Worm (Caenorhabditis elegans): ENCODE results near the gene cyn-11.
A peak's percentile ranks its signal among the peaks of the same experiment; 100 is the strongest.

Gene cyn-11

ce11 chrII:8742006-8742847, 26.1 kb upstream of the cyn-11 start (continued):
- TF ChIP-seq ces-1 (GFP tag; optimal IDR thresholded peaks at IDR 0.05), result no peak
- peak in 1 of 2 experiments; percentile 81 for TF ChIP-seq lin-35 (GFP tag; optimal IDR thresholded peaks at IDR 0.05)
- no peak for TF ChIP-seq jun-1 (tag; optimal IDR thresholded peaks at IDR 0.05)
- TF ChIP-seq mep-1 (tag; optimal IDR thresholded peaks at IDR 0.05), result peak; percentile 79
- peak in 1 of 2 experiments; percentile 10 for TF ChIP-seq efl-1 (optimal IDR thresholded peaks at IDR 0.05)
- TF ChIP-seq efl-1 (GFP tag; optimal IDR thresholded peaks at IDR 0.05 in 1 of 2), result peak in 1 of 2 experiments; percentile 89
- no peak for TF ChIP-seq hlh-4 (tag; optimal IDR thresholded peaks at IDR 0.05)
- no peak for TF ChIP-seq unc-98 (GFP tag; IDR thresholded peaks at IDR 0.05)
- peak; percentile 79 for TF ChIP-seq nhr-47 (tag; optimal IDR thresholded peaks at IDR 0.05)
- peak; percentile 84 for TF ChIP-seq grh-1 (GFP tag; IDR thresholded peaks at IDR 0.05)
- peak; percentile 70 for TF ChIP-seq nhr-11 (tag; optimal IDR thresholded peaks at IDR 0.05)
- TF ChIP-seq aha-1 (tag; optimal IDR thresholded peaks at IDR 0.05), result no peak
- no peak for TF ChIP-seq lin-39 (tag; optimal IDR thresholded peaks at IDR 0.05)

ce11 chrII:8741277-8741676, 25.2 kb upstream of the cyn-11 start:
- TF ChIP-seq hlh-17 (GFP tag; optimal IDR thresholded peaks at IDR 0.05; ENCODE audit: borderline replicate concordance), result no peak
- TF ChIP-seq lin-14 (GFP tag; optimal IDR thresholded peaks at IDR 0.05), result peak; percentile 74
- peak; percentile 73 for TF ChIP-seq snu-23 (GFP tag; optimal IDR thresholded peaks at IDR 0.05)
- TF ChIP-seq lin-35 (GFP tag; optimal IDR thresholded peaks at IDR 0.05), result peak; percentile 4 to 55
- TF ChIP-seq swsn-7 (tag; optimal IDR thresholded peaks at IDR 0.05), result peak; percentile 24
- TF ChIP-seq efl-1 (optimal IDR thresholded peaks at IDR 0.05), result peak in 1 of 2 experiments; percentile 11
- TF ChIP-seq efl-1 (GFP tag; optimal IDR thresholded peaks at IDR 0.05 in 1 of 2), result peak in 1 of 2 experiments; percentile 74
- TF ChIP-seq hpl-2 (GFP tag; optimal IDR thresholded peaks at IDR 0.05), result no peak
- no peak for TF ChIP-seq nhr-28 (tag; optimal IDR thresholded peaks at IDR 0.05)
- TF ChIP-seq dpl-1 (GFP tag; optimal IDR thresholded peaks at IDR 0.05), result peak in 2 of 3 experiments; percentile 8 to 16
- no peak for TF ChIP-seq ama-1 (optimal IDR thresholded peaks at IDR 0.05)
- peak; percentile 79 for TF ChIP-seq nhr-71 (tag; optimal IDR thresholded peaks at IDR 0.05)
- TF ChIP-seq aha-1 (tag; optimal IDR thresholded peaks at IDR 0.05), result no peak
- TF ChIP-seq nhr-20 (tag; optimal IDR thresholded peaks at IDR 0.05), result peak; percentile 81
- peak; percentile 2 for TF ChIP-seq nhr-47 (tag; optimal IDR thresholded peaks at IDR 0.05)
- peak; percentile 72 for TF ChIP-seq nhr-19 (GFP tag; conservative IDR thresholded peaks at IDR 0.05)
- peak; percentile 3 for TF ChIP-seq elt-2 (tag; optimal IDR thresholded peaks at IDR 0.05)
- TF ChIP-seq pag-3 (tag; optimal IDR thresholded peaks at IDR 0.05; ENCODE audit: borderline replicate concordance, insufficient read depth), result no peak
- peak; percentile 75 for TF ChIP-seq rnt-1 (tag; optimal IDR thresholded peaks at IDR 0.05)
- peak; percentile 14 for TF ChIP-seq tbx-2 (tag; optimal IDR thresholded peaks at IDR 0.05)
- peak; percentile 8 for TF ChIP-seq ztf-4 (tag; optimal IDR thresholded peaks at IDR 0.05)
- peak; percentile 78 for TF ChIP-seq nhr-85 (tag)
- no peak for TF ChIP-seq C04F5.9 (tag; optimal IDR thresholded peaks at IDR 0.05)
- no peak for TF ChIP-seq dsc-1 (tag; optimal IDR thresholded peaks at IDR 0.05)
- TF ChIP-seq unc-130 (tag; optimal IDR thresholded peaks at IDR 0.05), result no peak
- TF ChIP-seq mep-1 (tag; optimal IDR thresholded peaks at IDR 0.05), result peak; percentile 18
- no peak for TF ChIP-seq unc-30 (tag; optimal IDR thresholded peaks at IDR 0.05)
- TF ChIP-seq mdl-1 (tag; optimal IDR thresholded peaks at IDR 0.05), result peak in 1 of 2 experiments; percentile 86
- no peak for TF ChIP-seq ceh-8 (GFP tag; optimal IDR thresholded peaks at IDR 0.05)
- peak; percentile 48 for TF ChIP-seq lir-3 (tag; optimal IDR thresholded peaks at IDR 0.05; ENCODE audit: poor library complexity)
- TF ChIP-seq nhr-11 (tag; optimal IDR thresholded peaks at IDR 0.05), result no peak
- no peak for TF ChIP-seq lin-15B (tag; optimal IDR thresholded peaks at IDR 0.05)
- TF ChIP-seq irx-1 (tag; optimal IDR thresholded peaks at IDR 0.05), result peak; percentile 7
- peak; percentile 25 to 53 for TF ChIP-seq lsy-2 (tag; optimal IDR thresholded peaks at IDR 0.05)
- TF ChIP-seq xbp-1 (tag; optimal IDR thresholded peaks at IDR 0.05), result peak; percentile 2
